Fruit fly (Drosophila melanogaster) whole organism, embryonic: Measurements from ENCODE around the gene org-1.

Experiments
- ATbp ChIP-seq: fragments of 200-800 bp; sonication (Bioruptor generic); optimal IDR thresholded peaks from 2 replicates; lab custom pipeline; 2017; ENCODE audit warnings: missing biosample characterization, mild to moderate bottlenecking, missing genetic modification characterization, missing genetic modification reagents
- Abd-B ChIP-seq: fragments of 200-800 bp; sonication (Bioruptor generic); optimal IDR thresholded peaks from 2 replicates; lab custom pipeline; 2018; ENCODE audit warnings: missing biosample characterization, mild to moderate bottlenecking, missing genetic modification characterization, moderate library complexity
- Atf6 ChIP-seq: fragments of 200-800 bp; sonication (Bioruptor generic); IDR thresholded peaks from 2 replicates; pipeline ENCODE4 v1.3.6; 2022; ENCODE audit warnings: missing biosample characterization, missing genetic modification characterization
- BEAF-32 ChIP-seq: fragments of 200-800 bp; sonication (Bioruptor generic); optimal IDR thresholded peaks from 3 replicates; lab custom pipeline; 2017; ENCODE audit warnings: missing biosample characterization, missing genetic modification characterization, mild to moderate bottlenecking, moderate library complexity, missing genetic modification reagents
- Bgb ChIP-seq: fragments of 200-800 bp; sonication (Bioruptor generic); IDR thresholded peaks from 2 replicates; pipeline ENCODE4 v1.3.6; 2022; ENCODE audit warnings: missing biosample characterization, missing genetic modification characterization; ENCODE audit not compliant: partially characterized antibody
- CG10209 ChIP-seq: fragments of 200-800 bp; sonication (Bioruptor generic); optimal IDR thresholded peaks from 3 replicates; lab custom pipeline; 2017; ENCODE audit warnings: missing biosample characterization, mild to moderate bottlenecking, missing genetic modification characterization, missing genetic modification reagents
- CG10321 ChIP-seq: fragments of 200-800 bp; sonication (Bioruptor generic); IDR thresholded peaks from 2 replicates; pipeline ENCODE4 v1.3.6; 2022; ENCODE audit warnings: missing biosample characterization, missing genetic modification characterization
- CG10431 ChIP-seq: fragments of 200-800 bp; sonication (Bioruptor generic); optimal IDR thresholded peaks from 3 replicates; lab custom pipeline; 2018; ENCODE audit warnings: missing biosample characterization, mild to moderate bottlenecking, missing genetic modification characterization
- CG11085 ChIP-seq: fragments of 200-800 bp; sonication (Bioruptor generic); IDR thresholded peaks from 2 replicates; pipeline ENCODE4 v1.3.6; 2022; ENCODE audit warnings: missing biosample characterization, missing genetic modification characterization
- CG11093 ChIP-seq: fragments of 200-800 bp; sonication (Bioruptor generic); IDR thresholded peaks from 3 replicates; pipeline ENCODE4 v1.3.6; 2022; ENCODE audit warnings: missing biosample characterization, missing genetic modification characterization
- CG11696 ChIP-seq: fragments of 200-800 bp; sonication (Bioruptor generic); IDR thresholded peaks from 2 replicates; pipeline ENCODE4 v1.3.6; 2022; ENCODE audit warnings: missing biosample characterization, missing genetic modification characterization
- CG12071 ChIP-seq: fragments of 200-800 bp; sonication (Bioruptor generic); optimal IDR thresholded peaks from 3 replicates; lab custom pipeline; 2018; ENCODE audit warnings: missing biosample characterization, mild to moderate bottlenecking, missing genetic modification characterization
- CG15269 ChIP-seq: fragments of 200-800 bp; sonication (Bioruptor generic); optimal IDR thresholded peaks from 2 replicates; lab custom pipeline; 2018; ENCODE audit warnings: missing biosample characterization, mild to moderate bottlenecking, missing genetic modification characterization, moderate library complexity
- CG1647 ChIP-seq: fragments of 200-800 bp; sonication (Bioruptor generic); optimal IDR thresholded peaks from 3 replicates; lab custom pipeline; 2016; ENCODE audit warnings: missing biosample characterization, missing genetic modification characterization
- CG16813 ChIP-seq: fragments of 200-800 bp; sonication (Bioruptor generic); IDR thresholded peaks from 3 replicates; pipeline ENCODE4 v1.3.6; 2022; ENCODE audit warnings: missing biosample characterization, missing genetic modification characterization; ENCODE audit not compliant: partially characterized antibody
- CG17186 ChIP-seq: fragments of 200-800 bp; sonication (Bioruptor generic); optimal IDR thresholded peaks from 3 replicates; lab custom pipeline; 2017; ENCODE audit warnings: missing biosample characterization, missing genetic modification reagents, missing genetic modification characterization
- CG3726 ChIP-seq: fragments of 200-800 bp; sonication (Bioruptor generic); IDR thresholded peaks from 3 replicates; pipeline ENCODE4, ENCODE4 v1.3.6; 2022; ENCODE audit warnings: missing biosample characterization, missing genetic modification characterization
- CG4282 ChIP-seq: fragments of 200-800 bp; sonication (Bioruptor generic); optimal IDR thresholded peaks from 2 replicates; lab custom pipeline; 2016; ENCODE audit warnings: missing biosample characterization, missing genetic modification characterization
- CG6791 ChIP-seq: fragments of 200-800 bp; sonication (Bioruptor generic); IDR thresholded peaks from 3 replicates; pipeline ENCODE4 v1.3.6; 2022; ENCODE audit warnings: missing biosample characterization, missing genetic modification characterization; ENCODE audit not compliant: partially characterized antibody
- CG7357 ChIP-seq: fragments of 200-800 bp; sonication (Bioruptor generic); IDR thresholded peaks from 3 replicates; pipeline ENCODE4 v1.3.6; 2022; ENCODE audit warnings: missing biosample characterization, missing genetic modification characterization
- CG7745 ChIP-seq: fragments of 200-800 bp; sonication (Bioruptor generic); optimal IDR thresholded peaks from 2 replicates; lab custom pipeline; 2018; ENCODE audit warnings: missing biosample characterization, mild to moderate bottlenecking, missing genetic modification characterization, moderate library complexity
- CG9609 ChIP-seq: fragments of 200-800 bp; sonication (Bioruptor generic); optimal IDR thresholded peaks from 3 replicates; lab custom pipeline; 2016; ENCODE audit warnings: missing biosample characterization, missing genetic modification characterization
- D19A ChIP-seq: fragments of 200-800 bp; optimal IDR thresholded peaks from 3 replicates; lab custom pipeline; 2019; ENCODE audit warnings: missing biosample characterization, mild to moderate bottlenecking, missing genetic modification characterization, moderate library complexity
- Dll ChIP-seq: fragments of 200-800 bp; sonication (Bioruptor generic); IDR thresholded peaks from 4 replicates; pipeline ENCODE4 v1.3.6; 2022; ENCODE audit warnings: missing biosample characterization, missing genetic modification characterization; ENCODE audit not compliant: partially characterized antibody
- Doc3 ChIP-seq: fragments of 200-800 bp; sonication (Bioruptor generic); IDR thresholded peaks from 3 replicates; pipeline ENCODE4 v1.3.6; 2022; ENCODE audit warnings: missing biosample characterization, missing genetic modification characterization; ENCODE audit not compliant: partially characterized antibody
- Eip74EF ChIP-seq, 2 experiments: fragments of 200-800 bp in 1 of 2; fragments of >200 bp in 1 of 2; sonication (Bioruptor generic) in 1 of 2; optimal IDR thresholded peaks; 2 replicates each; lab custom pipeline; 2017 to 2019; ENCODE audit warnings: missing biosample characterization in 2 of 2, missing genetic modification characterization in 2 of 2, mild to moderate bottlenecking in 1 of 2, moderate library complexity in 1 of 2
- Fer1 ChIP-seq: fragments of 200-800 bp; sonication (Bioruptor generic); optimal IDR thresholded peaks from 2 replicates; lab custom pipeline; 2017; ENCODE audit warnings: missing biosample characterization, mild to moderate bottlenecking, missing genetic modification characterization
- Fer3 ChIP-seq: fragments of 200-800 bp; sonication (Bioruptor generic); optimal IDR thresholded peaks from 2 replicates; lab custom pipeline; 2018; ENCODE audit warnings: missing biosample characterization, mild to moderate bottlenecking, missing genetic modification characterization, moderate library complexity
- Jarid2 ChIP-seq: fragments of 200-800 bp; sonication (Bioruptor generic); optimal IDR thresholded peaks from 3 replicates; lab custom pipeline; 2017; ENCODE audit warnings: mild to moderate bottlenecking, missing biosample characterization, missing genetic modification reagents, missing genetic modification characterization
- Optix ChIP-seq: fragments of 200-800 bp; sonication (Bioruptor generic); IDR thresholded peaks from 3 replicates; pipeline ENCODE4 v1.3.6; 2022; ENCODE audit warnings: missing biosample characterization, missing genetic modification characterization
- PHDP ChIP-seq: fragments of 200-800 bp; sonication (Bioruptor generic); optimal IDR thresholded peaks from 3 replicates; lab custom pipeline; 2018; ENCODE audit warnings: missing biosample characterization, mild to moderate bottlenecking, missing genetic modification characterization, moderate library complexity
- Scr ChIP-seq: fragments of 200-800 bp; sonication (Bioruptor generic); IDR thresholded peaks from 2 replicates; pipeline ENCODE4 v1.3.6; 2022; ENCODE audit warnings: missing biosample characterization, missing genetic modification characterization; ENCODE audit not compliant: partially characterized antibody
- Sry-δ ChIP-seq: fragments of 200-800 bp; sonication (Bioruptor generic); optimal IDR thresholded peaks from 2 replicates; lab custom pipeline; 2016; ENCODE audit warnings: missing biosample characterization, missing genetic modification characterization
- ac ChIP-seq: fragments of 200-800 bp; sonication (Bioruptor generic); optimal IDR thresholded peaks from 3 replicates; lab custom pipeline; 2017; ENCODE audit warnings: missing biosample characterization, mild to moderate bottlenecking, missing genetic modification characterization
- amos ChIP-seq: fragments of 200-800 bp; sonication (Bioruptor generic); IDR thresholded peaks from 2 replicates; pipeline ENCODE4 v1.3.6; 2022; ENCODE audit warnings: missing biosample characterization, missing genetic modification characterization; ENCODE audit not compliant: partially characterized antibody
- chm ChIP-seq: fragments of 200-800 bp; sonication (Bioruptor generic); IDR thresholded peaks from 2 replicates; pipeline ENCODE4 v1.3.6; 2022; ENCODE audit warnings: missing biosample characterization, missing genetic modification characterization
- da ChIP-seq: fragments of 200-800 bp; sonication (Bioruptor generic); optimal IDR thresholded peaks from 2 replicates; lab custom pipeline; 2016; ENCODE audit warnings: missing biosample characterization, missing genetic modification characterization
- dm ChIP-seq: fragments of 200-800 bp; sonication (Bioruptor generic); optimal IDR thresholded peaks from 3 replicates; lab custom pipeline; 2016; ENCODE audit warnings: missing biosample characterization, missing genetic modification characterization
- emc ChIP-seq: fragments of 200-800 bp; sonication (Bioruptor generic); optimal IDR thresholded peaks from 2 replicates; lab custom pipeline; 2016; ENCODE audit warnings: missing biosample characterization, missing genetic modification characterization
- knrl ChIP-seq: fragments of 200-800 bp; sonication (Bioruptor generic); IDR thresholded peaks from 3 replicates; pipeline ENCODE4 v1.3.6; 2022; ENCODE audit warnings: missing biosample characterization, missing genetic modification characterization; ENCODE audit not compliant: partially characterized antibody
- luna ChIP-seq: fragments of 200-800 bp; sonication (Bioruptor generic); optimal IDR thresholded peaks from 2 replicates; lab custom pipeline; 2016; ENCODE audit warnings: missing biosample characterization, missing genetic modification characterization
- mld ChIP-seq: fragments of 200-800 bp; sonication (Bioruptor generic); IDR thresholded peaks from 3 replicates; pipeline ENCODE4 v1.3.6; 2022; ENCODE audit warnings: missing biosample characterization, missing genetic modification characterization; ENCODE audit not compliant: partially characterized antibody
- peb ChIP-seq: fragments of 200-800 bp; sonication (Bioruptor generic); IDR thresholded peaks from 2 replicates; pipeline ENCODE4 v1.3.6; 2022; ENCODE audit warnings: missing biosample characterization, missing genetic modification characterization
- ro ChIP-seq: fragments of 200-800 bp; sonication (Bioruptor generic); IDR thresholded peaks from 2 replicates; pipeline ENCODE4 v1.3.6; 2022; ENCODE audit warnings: missing biosample characterization, missing genetic modification characterization
- row ChIP-seq: fragments of 200-800 bp; sonication (Bioruptor generic); IDR thresholded peaks from 3 replicates; pipeline ENCODE4 v1.3.6; 2022; ENCODE audit warnings: missing biosample characterization, missing genetic modification characterization
- slp2 ChIP-seq: fragments of 200-800 bp; sonication (Bioruptor generic); optimal IDR thresholded peaks from 2 replicates; lab custom pipeline; 2016; ENCODE audit warnings: missing biosample characterization, missing genetic modification characterization
- tx ChIP-seq: fragments of 200-800 bp; sonication (Bioruptor generic); optimal IDR thresholded peaks from 2 replicates; lab custom pipeline; 2016; ENCODE audit warnings: missing biosample characterization, missing genetic modification characterization
- vvl ChIP-seq: fragments of 200-800 bp; sonication (Bioruptor generic); IDR thresholded peaks from 2 replicates; pipeline ENCODE4 v1.3.6; 2022; ENCODE audit warnings: missing biosample characterization, missing genetic modification characterization

org-1 gene

dm6 chrX:8433709-8434108 lies 21.2 kb downstream of the org-1 start, which contains the start of gene CG32712:
Gene CG32712, minus strand, starts transcription at chrX:8433809.
- TF ChIP-seq CG10431 (no peak), CG11093 (no peak), CG1647 (GFP tag; lab: Kevin White, UChicago) (no peak), CG10209 (no peak), Eip74EF (GFP tag; optimal IDR thresholded peaks at IDR 0.05; lab: Kevin White, UChicago) (no peak), CG17186 (GFP tag; lab: Kevin White, UChicago) (no peak), CG15269 (tag; lab: Kevin White, UChicago) (no peak), mld (GFP tag; lab: Robert Waterston, UW) (no peak), Fer1 (GFP tag; lab: Kevin White, UChicago) (no peak)
- TF ChIP-seq, all 482 proteins: peak for 0

- no peak for TF ChIP-seq ATbp (GFP tag; lab: Kevin White, UChicago)
- TF ChIP-seq Bgb (GFP tag; lab: Robert Waterston, UW), result 0 out of 2 replicates have a peak, but pooled peaks have one; percentile 8
- TF ChIP-seq dm (GFP tag; lab: Kevin White, UChicago), result no peak
- TF ChIP-seq CG16813 (GFP tag; lab: Robert Waterston, UW), result 0 out of 3 replicates have a peak, but pooled peaks have one; percentile 12
- no peak for TF ChIP-seq slp2 (GFP tag; lab: Kevin White, UChicago)
- no peak for TF ChIP-seq D19A
- TF ChIP-seq CG11696 (GFP tag; lab: Robert Waterston, UW), result no peak
- TF ChIP-seq chm (GFP tag; lab: Robert Waterston, UW), result no peak
- no peak for TF ChIP-seq luna (GFP tag; lab: Kevin White, UChicago)
- no peak for TF ChIP-seq CG7745
- no peak for TF ChIP-seq da (GFP tag; lab: Kevin White, UChicago)
- TF ChIP-seq Fer3 (tag; lab: Kevin White, UChicago), result no peak
- peak; percentile 36; the same call in 1 of the 3 replicates for TF ChIP-seq row (GFP tag; lab: Robert Waterston, UW)
- TF ChIP-seq CG9609 (GFP tag; lab: Kevin White, UChicago), result no peak
- no peak for TF ChIP-seq emc (GFP tag; lab: Kevin White, UChicago)
- no peak for TF ChIP-seq CG4282 (GFP tag; lab: Kevin White, UChicago)
- no peak for TF ChIP-seq Jarid2 (GFP tag; lab: Kevin White, UChicago)
- peak; percentile 62; the same call in 2 of the 4 replicates for TF ChIP-seq Dll
- no peak for TF ChIP-seq CG12071 (GFP tag; lab: Kevin White, UChicago)
- TF ChIP-seq BEAF-32 (GFP tag; lab: Kevin White, UChicago), result peak; percentile 49
- no peak for TF ChIP-seq CG7357
- TF ChIP-seq knrl, result 0 out of 3 replicates have a peak, but pooled peaks have one; percentile 7
- no peak for TF ChIP-seq CG11085 (GFP tag; lab: Robert Waterston, UW)
- TF ChIP-seq Optix (GFP tag; lab: Robert Waterston, UW), result no peak
- peak; percentile 47; the same call in 2 of the 3 replicates for TF ChIP-seq Doc3 (GFP tag; lab: Robert Waterston, UW)
- TF ChIP-seq CG6791 (GFP tag; lab: Robert Waterston, UW), result peak; percentile 40; the same call in 1 of the 3 replicates
- no peak for TF ChIP-seq mld (GFP tag; lab: Robert Waterston, UW)
- no peak for TF ChIP-seq CG10321 (GFP tag; lab: Robert Waterston, UW)
- TF ChIP-seq CG11093, result no peak
- TF ChIP-seq ac, result no peak
- TF ChIP-seq Sry-δ, result peak; percentile 31
- TF ChIP-seq ro, result no peak
- TF ChIP-seq Abd-B (GFP tag; lab: Kevin White, UChicago), result no peak
- TF ChIP-seq amos, result no peak
- no peak for TF ChIP-seq CG3726 (GFP tag; lab: Robert Waterston, UW)
- TF ChIP-seq Scr (GFP tag; lab: Robert Waterston, UW), result peak; percentile 35; the same call in 1 of the 2 replicates
- TF ChIP-seq vvl (GFP tag; lab: Robert Waterston, UW), result no peak
- no peak for TF ChIP-seq PHDP (tag; lab: Kevin White, UChicago)
- no peak for TF ChIP-seq peb
- no peak for TF ChIP-seq tx
- TF ChIP-seq Atf6, result no peak
Measured at dm6 chrX:8422643-8423042, 32.2 kb downstream of the org-1 start.
